Worm (Caenorhabditis elegans) whole organism, late embryonic: ENCODE data around the gene lido-13.

ENCODE experiments used
- F13H6.1 ChIP-seq: sonication (generic microtip); optimal IDR thresholded peaks from 2 replicates; lab custom pipeline; 2016; ENCODE audit warnings: missing genetic modification characterization, missing compliant biosample characterization
- ahr-1 ChIP-seq: sonication (generic microtip); optimal IDR thresholded peaks from 2 replicates; lab custom pipeline; 2016; ENCODE audit warnings: missing genetic modification characterization, missing compliant biosample characterization
- ceh-30 ChIP-seq: fragments of 150-350 bp; optimal IDR thresholded peaks from 2 replicates; lab custom pipeline; 2014; ENCODE audit warnings: missing biosample characterization, missing genetic modification characterization
- ceh-45 ChIP-seq: fragments of 200-800 bp; sonication (Bioruptor generic); IDR thresholded peaks from 2 replicates; pipeline ENCODE4 v1.3.6; 2022; ENCODE audit warnings: missing genetic modification reagents, missing genetic modification characterization, missing compliant biosample characterization
- elt-2 ChIP-seq: sonication (generic microtip); optimal IDR thresholded peaks from 2 replicates; lab custom pipeline; 2016; ENCODE audit warnings: missing genetic modification reagents, missing genetic modification characterization, missing compliant biosample characterization
- elt-4 ChIP-seq: sonication (generic microtip); optimal IDR thresholded peaks from 2 replicates; lab custom pipeline; 2016; ENCODE audit warnings: missing genetic modification characterization, missing compliant biosample characterization
- hlh-13 ChIP-seq: fragments of 200-800 bp; sonication (Bioruptor generic); optimal IDR thresholded peaks from 2 replicates; lab custom pipeline; 2018; ENCODE audit warnings: mild to moderate bottlenecking, missing genetic modification characterization, missing compliant biosample characterization
- hlh-30 ChIP-seq: sonication (generic microtip); optimal IDR thresholded peaks from 2 replicates; lab custom pipeline; 2017; ENCODE audit warnings: antibody characterized with exemption, missing genetic modification characterization, missing compliant biosample characterization; ENCODE audit not compliant: insufficient read depth
- nhr-232 ChIP-seq: sonication (generic microtip); optimal IDR thresholded peaks from 2 replicates; lab custom pipeline; 2016; ENCODE audit warnings: missing genetic modification characterization, missing compliant biosample characterization
- pat-9 ChIP-seq: fragments of 200-800 bp; sonication (Bioruptor generic); optimal IDR thresholded peaks from 2 replicates; lab custom pipeline; 2018; ENCODE audit warnings: mild to moderate bottlenecking, missing genetic modification characterization, moderate library complexity, missing compliant biosample characterization
- pha-2 ChIP-seq: sonication (generic microtip); optimal IDR thresholded peaks from 2 replicates; lab custom pipeline; 2017; ENCODE audit warnings: mild to moderate bottlenecking, missing genetic modification characterization, missing compliant biosample characterization
- pha-4 ChIP-seq: fragments of 150-350 bp; optimal IDR thresholded peaks from 2 replicates; lab custom pipeline; 2018; ENCODE audit warnings: missing biosample characterization, missing genetic modification reagents, missing genetic modification characterization
- pqm-1 ChIP-seq: sonication (generic microtip); optimal IDR thresholded peaks from 2 replicates; lab custom pipeline; 2016; ENCODE audit warnings: missing genetic modification characterization, missing compliant biosample characterization
- sox-4 ChIP-seq: sonication (generic microtip); optimal IDR thresholded peaks from 2 replicates; lab custom pipeline; 2017; ENCODE audit warnings: mild to moderate bottlenecking, missing genetic modification characterization, inconsistent platforms, missing compliant biosample characterization
- tbx-2 ChIP-seq: sonication (generic microtip); optimal IDR thresholded peaks from 2 replicates; lab custom pipeline; 2016; ENCODE audit warnings: missing genetic modification characterization, missing compliant biosample characterization
- unc-55 ChIP-seq: sonication (generic microtip); optimal IDR thresholded peaks from 2 replicates; lab custom pipeline; 2017; ENCODE audit warnings: missing biosample characterization, missing genetic modification reagents, missing genetic modification characterization
- unc-86 ChIP-seq: sonication (generic microtip); optimal IDR thresholded peaks from 2 replicates; lab custom pipeline; 2016; ENCODE audit warnings: missing genetic modification characterization, missing compliant biosample characterization
- ztf-16 ChIP-seq: sonication (generic microtip); optimal IDR thresholded peaks from 2 replicates; lab custom pipeline; 2017; ENCODE audit warnings: missing genetic modification characterization, missing compliant biosample characterization

lido-13 gene

ce11 chrII:3005499-3005898 is 48.6 kb downstream of the lido-13 start, which contains the start of gene lido-12:
Gene lido-12 (plus strand): TSS chrII:3005799.
- TF ChIP-seq pqm-1 = no peak
- no peak for TF ChIP-seq pha-4 (tag; lab: Kevin White, UChicago)
- no peak for TF ChIP-seq nhr-232 (tag; lab: Kevin White, UChicago)
- no peak for TF ChIP-seq unc-86
- no peak for TF ChIP-seq tbx-2 (tag; lab: Kevin White, UChicago)
- no peak for TF ChIP-seq ahr-1 (tag; lab: Kevin White, UChicago)
- no peak for TF ChIP-seq hlh-13 (GFP tag; lab: Kevin White, UChicago)
- no peak for TF ChIP-seq unc-55
- TF ChIP-seq ceh-30 (tag; lab: Kevin White, UChicago) = no peak
- TF ChIP-seq pat-9 (tag; lab: Kevin White, UChicago) = no peak
- no peak for TF ChIP-seq ceh-45 (GFP tag; lab: Robert Waterston, UW)
- TF ChIP-seq elt-2 (tag; lab: Kevin White, UChicago) = no peak

- TF ChIP-seq elt-4 (tag; lab: Kevin White, UChicago) (no peak), F13H6.1 (tag; lab: Kevin White, UChicago) (no peak), ztf-16 (tag; lab: Kevin White, UChicago) (no peak), pha-2 (tag; lab: Kevin White, UChicago) (no peak), sox-4 (tag; lab: Kevin White, UChicago) (no peak), hlh-30 (no peak)
- TF ChIP-seq, all 69 proteins: peak for 0
Measured at ce11 chrII:3003667-3004066, 50.5 kb downstream of the lido-13 start, which contains the start of gene lido-11. Gene lido-11 (plus strand): TSS chrII:3003967.
